3 fruit fly cellular contexts compared by ENCODE assay signal in genomic region chrX:17594745-17595144, dm6.
TF ChIP-seq lines count a peak whose summit lies in the region.

No protein-coding gene starts in this region.

- no peak for TF ChIP-seq CTCF in whole organism, embryonic (GFP tag; optimal IDR thresholded peaks at IDR 0.05; lab: Kevin White, UChicago)

TF ChIP-seq in whole organism, embryonic, 481 proteins besides CTCF, POLR2A, EP300 and RAD21:
- TF ChIP-seq CG17361 (GFP tag; IDR thresholded peaks at IDR 0.05; lab: Robert Waterston, UW) (no peak), Drgx (GFP tag; IDR thresholded peaks at IDR 0.05; lab: Robert Waterston, UW) (peak; percentile 50; the same call in 1 of the 2 replicates), CG11696 (GFP tag; IDR thresholded peaks at IDR 0.05; lab: Robert Waterston, UW) (0 out of 2 replicates have a peak, but pooled peaks have one; percentile 34), CG12155 (GFP tag; optimal IDR thresholded peaks at IDR 0.05; lab: Kevin White, UChicago) (no peak)

TF ChIP-seq in whole organism, prepupa, 60 proteins besides CTCF, POLR2A, EP300 and RAD21:
- no peak for TF ChIP-seq CG8119 (GFP tag; IDR thresholded peaks at IDR 0.05; lab: Robert Waterston, UW)
- TF ChIP-seq OdsH (GFP tag; optimal IDR thresholded peaks at IDR 0.05; lab: Kevin White, UChicago) = no peak
- TF ChIP-seq CG15336 (GFP tag; IDR thresholded peaks at IDR 0.05; lab: Robert Waterston, UW) = peak; percentile 60
- TF ChIP-seq vri (GFP tag; optimal IDR thresholded peaks at IDR 0.05; lab: Kevin White, UChicago) = no peak
- TF ChIP-seq CG6163 (GFP tag; IDR thresholded peaks at IDR 0.05; lab: Robert Waterston, UW) = peak; percentile 47; the same call in 1 of the 3 replicates
- no peak for TF ChIP-seq acj6 (GFP tag; optimal IDR thresholded peaks at IDR 0.05; lab: Kevin White, UChicago)
- TF ChIP-seq eg (GFP tag; IDR thresholded peaks at IDR 0.05; lab: Robert Waterston, UW) = 0 out of 3 replicates have a peak, but pooled peaks have one; percentile 30
- no peak for TF ChIP-seq salr (GFP tag; optimal IDR thresholded peaks at IDR 0.05; lab: Kevin White, UChicago)
- TF ChIP-seq ss (GFP tag; optimal IDR thresholded peaks at IDR 0.05; lab: Kevin White, UChicago) = peak in 1 of 2 experiments; percentile 19
- TF ChIP-seq Blimp-1 (GFP tag; optimal IDR thresholded peaks at IDR 0.05; lab: Kevin White, UChicago) = no peak
- TF ChIP-seq Ets96B (tag; optimal IDR thresholded peaks at IDR 0.05; lab: Kevin White, UChicago) = peak; percentile 20
- TF ChIP-seq topi (GFP tag; optimal IDR thresholded peaks at IDR 0.05; lab: Kevin White, UChicago) = peak; percentile 5
- TF ChIP-seq CG10631 (GFP tag; optimal IDR thresholded peaks at IDR 0.05; lab: Kevin White, UChicago) = peak; percentile 23
- TF ChIP-seq Eip78C (GFP tag; lab: Kevin White, UChicago) = peak; percentile 82
- peak; percentile 62 for TF ChIP-seq svp (GFP tag; lab: Kevin White, UChicago)
- peak; percentile 16 for TF ChIP-seq pdm3 (GFP tag; optimal IDR thresholded peaks at IDR 0.05; lab: Kevin White, UChicago)
- no peak for TF ChIP-seq CG6792 (GFP tag; optimal IDR thresholded peaks at IDR 0.05; lab: Kevin White, UChicago)
- TF ChIP-seq CG3919 (GFP tag; optimal IDR thresholded peaks at IDR 0.05; lab: Kevin White, UChicago) = peak; percentile 18
- peak; percentile 23 for TF ChIP-seq CG10669 (GFP tag; optimal IDR thresholded peaks at IDR 0.05; lab: Kevin White, UChicago)
- peak; percentile 16 for TF ChIP-seq CG3032 (tag; optimal IDR thresholded peaks at IDR 0.05; lab: Kevin White, UChicago)
- peak; percentile 38 for TF ChIP-seq dsx (GFP tag; optimal IDR thresholded peaks at IDR 0.05; lab: Kevin White, UChicago; ENCODE audit: poor library complexity, severe bottlenecking)

TF ChIP-seq in whole organism, pupa, 21 proteins besides CTCF, POLR2A, EP300 and RAD21:
- TF ChIP-seq CG14655 (GFP tag; optimal IDR thresholded peaks at IDR 0.05; lab: Kevin White, UChicago) = peak; percentile 10
- no peak for TF ChIP-seq CG12605 (GFP tag; IDR thresholded peaks at IDR 0.05; lab: Robert Waterston, UW)
- TF ChIP-seq CG9948 (tag; optimal IDR thresholded peaks at IDR 0.05; lab: Kevin White, UChicago) = peak; percentile 23
- TF ChIP-seq Snoo (tag; optimal IDR thresholded peaks at IDR 0.05; lab: Kevin White, UChicago) = no peak
- no peak for TF ChIP-seq Ets98B (GFP tag; IDR thresholded peaks at IDR 0.05; lab: Robert Waterston, UW)
- no peak for TF ChIP-seq CG10348 (GFP tag; IDR thresholded peaks at IDR 0.05; lab: Robert Waterston, UW)
- TF ChIP-seq CG15710 (tag; optimal IDR thresholded peaks at IDR 0.05; lab: Kevin White, UChicago) = peak; percentile 19
- TF ChIP-seq rn (GFP tag; IDR thresholded peaks at IDR 0.05; lab: Robert Waterston, UW) = no peak
- TF ChIP-seq CG17806 (tag; optimal IDR thresholded peaks at IDR 0.05; lab: Kevin White, UChicago) = no peak
- no peak for TF ChIP-seq Pif1A (GFP tag; optimal IDR thresholded peaks at IDR 0.05; lab: Kevin White, UChicago)
- no peak for TF ChIP-seq fd96Ca (GFP tag; IDR thresholded peaks at IDR 0.05; lab: Robert Waterston, UW)
- peak; percentile 15 for TF ChIP-seq CG34367 (tag; optimal IDR thresholded peaks at IDR 0.05; lab: Kevin White, UChicago)
- no peak for TF ChIP-seq EcR (GFP tag; optimal IDR thresholded peaks at IDR 0.05; lab: Kevin White, UChicago)
- TF ChIP-seq CG4496 (GFP tag; IDR thresholded peaks at IDR 0.05; lab: Robert Waterston, UW) = no peak
- TF ChIP-seq D1 (tag; optimal IDR thresholded peaks at IDR 0.05; lab: Kevin White, UChicago) = no peak
- TF ChIP-seq CG8301 (tag; optimal IDR thresholded peaks at IDR 0.05; lab: Kevin White, UChicago) = no peak
- 0 out of 2 replicates have a peak, but pooled peaks have one; percentile 19 for TF ChIP-seq CG32121 (GFP tag; IDR thresholded peaks at IDR 0.05; lab: Robert Waterston, UW)
- TF ChIP-seq CG8159 (tag; optimal IDR thresholded peaks at IDR 0.05; lab: Kevin White, UChicago) = peak; percentile 42
